Fruit fly (Drosophila melanogaster) whole organism, embryonic: ENCODE measurements around the gene CG31431.
A peak's percentile ranks its signal among the peaks of the same experiment; 100 is the strongest.

Experiments
- ATbp ChIP-seq: fragments of 200-800 bp; sonication (Bioruptor generic); optimal IDR thresholded peaks from 2 replicates; lab custom pipeline; 2017; ENCODE audit warnings: missing biosample characterization, mild to moderate bottlenecking, missing genetic modification characterization, missing genetic modification reagents
- Awh ChIP-seq: fragments of 200-800 bp; sonication (Bioruptor generic); IDR thresholded peaks from 2 replicates; pipeline ENCODE4, ENCODE4 v1.3.6; 2022; ENCODE audit warnings: missing biosample characterization, missing genetic modification characterization
- CG12391 ChIP-seq: fragments of 200-800 bp; sonication (Bioruptor generic); optimal IDR thresholded peaks from 3 replicates; lab custom pipeline; 2018; ENCODE audit warnings: missing biosample characterization, mild to moderate bottlenecking, missing genetic modification characterization, moderate library complexity
- CG13775 ChIP-seq: fragments of 200-800 bp; sonication (Bioruptor generic); optimal IDR thresholded peaks from 3 replicates; lab custom pipeline; 2017; ENCODE audit warnings: missing biosample characterization, mild to moderate bottlenecking, missing genetic modification characterization
- CG1603 ChIP-seq: fragments of 200-800 bp; sonication (Bioruptor generic); optimal IDR thresholded peaks from 2 replicates; lab custom pipeline; 2019; ENCODE audit warnings: missing biosample characterization, mild to moderate bottlenecking, missing genetic modification characterization, moderate library complexity
- CG17385 ChIP-seq: fragments of 200-800 bp; sonication (Bioruptor generic); optimal IDR thresholded peaks from 3 replicates; lab custom pipeline; 2018; ENCODE audit warnings: missing biosample characterization, mild to moderate bottlenecking, missing genetic modification characterization
- CG17612 ChIP-seq: fragments of 200-800 bp; sonication (Bioruptor generic); IDR thresholded peaks from 2 replicates; pipeline ENCODE4 v1.3.6; 2022; ENCODE audit warnings: missing biosample characterization, missing genetic modification characterization
- CG2120 ChIP-seq: fragments of 200-800 bp; sonication (Bioruptor generic); optimal IDR thresholded peaks from 3 replicates; lab custom pipeline; 2016; ENCODE audit warnings: missing biosample characterization, missing genetic modification characterization
- CG2875 ChIP-seq: fragments of 200-800 bp; sonication (Bioruptor generic); optimal IDR thresholded peaks from 2 replicates; lab custom pipeline; 2017; ENCODE audit warnings: missing biosample characterization, mild to moderate bottlenecking, missing genetic modification characterization, missing genetic modification reagents
- CG7963 ChIP-seq: fragments of 200-800 bp; sonication (Bioruptor generic); IDR thresholded peaks from 3 replicates; pipeline ENCODE4 v1.3.6; 2022; ENCODE audit warnings: missing biosample characterization, missing genetic modification characterization; ENCODE audit not compliant: partially characterized antibody
- CG7987 ChIP-seq: fragments of 200-800 bp; sonication (Bioruptor generic); optimal IDR thresholded peaks from 2 replicates; lab custom pipeline; 2018; ENCODE audit warnings: missing biosample characterization, mild to moderate bottlenecking, missing genetic modification characterization, moderate library complexity
- Deaf1 ChIP-seq: fragments of 200-800 bp; optimal IDR thresholded peaks from 3 replicates; lab custom pipeline; 2019; ENCODE audit warnings: missing biosample characterization, mild to moderate bottlenecking, missing genetic modification characterization, moderate library complexity
- Dfd ChIP-seq, 2 experiments: fragments of >200 bp; optimal IDR thresholded peaks; 2 replicates each; lab custom pipeline; 2017; ENCODE audit warnings: missing biosample characterization in 2 of 2, missing genetic modification characterization in 2 of 2
- ERR ChIP-seq: fragments of 200-800 bp; sonication (Bioruptor generic); optimal IDR thresholded peaks from 2 replicates; lab custom pipeline; 2016; ENCODE audit warnings: missing biosample characterization, missing genetic modification characterization
- Hmr ChIP-seq: fragments of 200-800 bp; sonication (Bioruptor generic); optimal IDR thresholded peaks from 3 replicates; lab custom pipeline; 2017; ENCODE audit warnings: mild to moderate bottlenecking, missing biosample characterization, missing genetic modification reagents, missing genetic modification characterization
- Hr78 ChIP-seq, 2 experiments: fragments of 200-800 bp in 1 of 2; fragments of >200 bp in 1 of 2; sonication (Bioruptor generic) in 1 of 2; optimal IDR thresholded peaks; 2 replicates each; lab custom pipeline; 2017 to 2019; ENCODE audit warnings: missing biosample characterization in 2 of 2, missing genetic modification characterization in 2 of 2, mild to moderate bottlenecking in 1 of 2, moderate library complexity in 1 of 2
- Hsf ChIP-seq: fragments of 200-800 bp; sonication (Bioruptor generic); optimal IDR thresholded peaks from 3 replicates; lab custom pipeline; 2016; ENCODE audit warnings: missing biosample characterization, missing genetic modification characterization
- NC2α ChIP-seq: fragments of 200-800 bp; sonication (Bioruptor generic); optimal IDR thresholded peaks from 2 replicates; lab custom pipeline; 2016; ENCODE audit warnings: missing biosample characterization, missing genetic modification characterization
- Opbp ChIP-seq: fragments of 200-800 bp; sonication (Bioruptor generic); IDR thresholded peaks from 3 replicates; pipeline ENCODE4 v1.3.6; 2022; ENCODE audit warnings: missing biosample characterization, missing genetic modification characterization; ENCODE audit not compliant: partially characterized antibody
- Ptx1 ChIP-seq: fragments of 200-800 bp; sonication (Bioruptor generic); IDR thresholded peaks from 2 replicates; pipeline ENCODE4 v1.3.6; 2022; ENCODE audit warnings: missing biosample characterization, missing genetic modification characterization
- Stat92E ChIP-seq, 3 experiments: fragments of >200 bp in 2 of 3; fragments of 200-800 bp in 1 of 3; sonication (Bioruptor generic) in 1 of 3; optimal IDR thresholded peaks; 2 replicates each; lab custom pipeline; 2017 to 2019; ENCODE audit warnings: missing biosample characterization in 3 of 3, missing genetic modification characterization in 3 of 3, mild to moderate bottlenecking in 1 of 3, moderate library complexity in 1 of 3
- cato ChIP-seq: fragments of 200-800 bp; sonication (Bioruptor generic); optimal IDR thresholded peaks from 2 replicates; lab custom pipeline; 2016; ENCODE audit warnings: missing biosample characterization, missing genetic modification characterization, borderline replicate concordance
- caup ChIP-seq: fragments of 200-800 bp; sonication (Bioruptor generic); optimal IDR thresholded peaks from 3 replicates; lab custom pipeline; 2017; ENCODE audit warnings: missing biosample characterization, mild to moderate bottlenecking, missing genetic modification characterization, moderate library complexity; ENCODE audit not compliant: severe bottlenecking
- cg ChIP-seq: fragments of 200-800 bp; sonication (Bioruptor generic); optimal IDR thresholded peaks from 3 replicates; lab custom pipeline; 2019; ENCODE audit warnings: missing biosample characterization, mild to moderate bottlenecking, missing genetic modification characterization, moderate library complexity
- corto ChIP-seq: fragments of 200-800 bp; sonication (Bioruptor generic); optimal IDR thresholded peaks from 2 replicates; lab custom pipeline; 2016; ENCODE audit warnings: missing biosample characterization, mild to moderate bottlenecking, missing genetic modification characterization, moderate library complexity
- cwo ChIP-seq: fragments of 200-800 bp; sonication (Bioruptor generic); optimal IDR thresholded peaks from 3 replicates; lab custom pipeline; 2017; ENCODE audit warnings: missing biosample characterization, missing genetic modification characterization, mild to moderate bottlenecking, moderate library complexity, missing genetic modification reagents
- ewg ChIP-seq: fragments of 200-800 bp; sonication (Bioruptor generic); optimal IDR thresholded peaks from 3 replicates; lab custom pipeline; 2017; ENCODE audit warnings: mild to moderate bottlenecking, missing biosample characterization, missing genetic modification reagents, missing genetic modification characterization
- fd64A ChIP-seq: fragments of 200-800 bp; sonication (Bioruptor generic); optimal IDR thresholded peaks from 3 replicates; lab custom pipeline; 2018; ENCODE audit warnings: missing biosample characterization, mild to moderate bottlenecking, missing genetic modification characterization
- grau ChIP-seq: fragments of 200-800 bp; optimal IDR thresholded peaks from 3 replicates; lab custom pipeline; 2019; ENCODE audit warnings: missing biosample characterization, mild to moderate bottlenecking, missing genetic modification characterization, moderate library complexity
- gro ChIP-seq: fragments of 200-800 bp; sonication (Bioruptor generic); optimal IDR thresholded peaks from 2 replicates; lab custom pipeline; 2016; ENCODE audit warnings: missing biosample characterization, missing genetic modification characterization
- hbn ChIP-seq: fragments of 200-800 bp; sonication (Bioruptor generic); IDR thresholded peaks from 2 replicates; pipeline ENCODE4 v1.3.6; 2022; ENCODE audit warnings: missing biosample characterization, missing genetic modification characterization; ENCODE audit not compliant: partially characterized antibody
- her ChIP-seq: fragments of 200-800 bp; sonication (Bioruptor generic); optimal IDR thresholded peaks from 2 replicates; lab custom pipeline; 2016; ENCODE audit warnings: missing biosample characterization, missing genetic modification characterization
- lbe ChIP-seq: fragments of 200-800 bp; sonication (Bioruptor generic); optimal IDR thresholded peaks from 2 replicates; lab custom pipeline; 2016; ENCODE audit warnings: missing biosample characterization, mild to moderate bottlenecking, missing genetic modification characterization
- lilli ChIP-seq: fragments of 200-800 bp; sonication (Bioruptor generic); optimal IDR thresholded peaks from 3 replicates; lab custom pipeline; 2016; ENCODE audit warnings: missing biosample characterization, missing genetic modification characterization
- mirr ChIP-seq: fragments of 200-800 bp; sonication (Bioruptor generic); optimal IDR thresholded peaks from 3 replicates; lab custom pipeline; 2018; ENCODE audit warnings: missing biosample characterization, mild to moderate bottlenecking, missing genetic modification characterization
- nom ChIP-seq: fragments of 200-800 bp; sonication (Bioruptor generic); optimal IDR thresholded peaks from 2 replicates; lab custom pipeline; 2017; ENCODE audit warnings: missing biosample characterization, missing genetic modification characterization, mild to moderate bottlenecking, moderate library complexity, missing genetic modification reagents
- otp ChIP-seq: fragments of 200-800 bp; sonication (Bioruptor generic); IDR thresholded peaks from 3 replicates; pipeline ENCODE4, ENCODE4 v1.3.6; 2022; ENCODE audit warnings: missing biosample characterization, missing genetic modification characterization
- pan ChIP-seq, 4 experiments: fragments of >200 bp in 3 of 4; fragments of 200-800 bp in 1 of 4; sonication (Bioruptor generic) in 1 of 4; optimal IDR thresholded peaks in 3 of 4; IDR thresholded peaks in 1 of 4; 2 replicates each; pipeline versions ENCODE4 v1.3.6 to Lab custom; 2017 to 2022; ENCODE audit warnings: missing biosample characterization in 2 of 4, missing genetic modification characterization in 2 of 4, mixed read lengths in 1 of 4
- pros ChIP-seq: fragments of 200-800 bp; sonication (Bioruptor generic); optimal IDR thresholded peaks from 3 replicates; lab custom pipeline; 2019; ENCODE audit warnings: missing biosample characterization, mild to moderate bottlenecking, missing genetic modification characterization, moderate library complexity
- row ChIP-seq: fragments of 200-800 bp; sonication (Bioruptor generic); IDR thresholded peaks from 3 replicates; pipeline ENCODE4 v1.3.6; 2022; ENCODE audit warnings: missing biosample characterization, missing genetic modification characterization
- scrt ChIP-seq: fragments of 200-800 bp; sonication (Bioruptor generic); optimal IDR thresholded peaks from 2 replicates; lab custom pipeline; 2018; ENCODE audit warnings: missing biosample characterization, mild to moderate bottlenecking, missing genetic modification characterization, moderate library complexity
- seq ChIP-seq: fragments of 200-800 bp; sonication (Bioruptor generic); IDR thresholded peaks from 2 replicates; pipeline ENCODE4 v1.3.6; 2022; ENCODE audit warnings: missing biosample characterization, missing genetic modification characterization
- twi ChIP-seq: fragments of 200-800 bp; optimal IDR thresholded peaks from 2 replicates; lab custom pipeline; 2019; ENCODE audit warnings: missing biosample characterization, mild to moderate bottlenecking, missing genetic modification characterization, moderate library complexity
- yki ChIP-seq: fragments of >200 bp; optimal IDR thresholded peaks from 3 replicates; lab custom pipeline; 2018
- zf30C ChIP-seq: fragments of 200-800 bp; sonication (Bioruptor generic); optimal IDR thresholded peaks from 3 replicates; lab custom pipeline; 2018; ENCODE audit warnings: missing biosample characterization, mild to moderate bottlenecking, missing genetic modification characterization

Gene CG31431

DNA sequence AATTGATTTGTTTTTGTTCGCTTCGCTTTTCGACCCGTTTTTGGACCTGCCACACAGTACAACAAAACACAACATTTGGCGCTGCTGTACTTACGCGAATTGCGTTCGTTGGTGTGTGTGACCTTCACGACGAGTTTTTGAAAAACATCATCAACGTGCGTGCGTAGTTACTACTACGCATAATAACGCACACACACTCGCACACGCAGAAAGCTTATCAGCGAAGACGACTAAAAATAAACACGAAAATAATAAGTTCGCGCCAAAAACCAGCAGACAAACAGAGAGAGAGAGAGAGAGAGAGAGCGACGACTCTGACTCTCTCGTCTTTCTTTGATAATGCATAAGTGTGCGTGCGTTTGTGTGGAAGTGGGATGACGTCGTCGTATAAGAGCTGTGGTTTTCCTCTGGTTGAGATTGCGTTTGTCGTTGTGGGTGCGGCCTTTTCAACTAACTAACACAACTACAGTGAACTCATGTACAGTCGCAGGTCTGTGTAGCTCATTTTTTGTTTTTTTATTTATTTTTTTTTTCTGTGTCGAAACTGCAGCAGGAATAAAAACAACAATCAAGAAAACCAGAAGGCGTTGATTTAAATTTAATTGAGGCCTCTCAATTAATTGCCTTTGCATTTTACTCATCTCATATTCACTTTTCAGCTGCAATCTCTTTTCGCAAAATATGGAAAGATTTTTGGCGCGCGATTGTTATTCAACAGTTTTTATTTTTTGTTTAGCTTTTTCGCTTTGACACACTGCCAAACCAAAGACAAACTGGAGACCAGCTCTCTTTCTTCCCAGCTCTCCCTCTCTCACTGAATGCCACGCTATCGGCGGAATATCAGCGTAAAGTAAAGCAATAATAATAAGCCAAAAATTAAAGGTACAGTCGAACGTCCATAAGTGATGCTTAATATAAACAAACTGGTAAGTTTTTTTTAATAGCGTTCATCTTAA lies 16.6 kb upstream of the CG31431 start (continued):
- peak; percentile 7 for TF ChIP-seq cwo (GFP tag; lab: Kevin White, UChicago)
- TF ChIP-seq seq (GFP tag; lab: Robert Waterston, UW): peak; percentile 30; the same call in 1 of the 2 replicates
- peak; percentile 70 for TF ChIP-seq yki
- TF ChIP-seq CG17612 (GFP tag; lab: Robert Waterston, UW): no peak
- peak; percentile 68 for TF ChIP-seq gro
- peak; percentile 89 for TF ChIP-seq nom (GFP tag; lab: Kevin White, UChicago)
- 0 out of 3 replicates have a peak, but pooled peaks have one; percentile 9 for TF ChIP-seq Opbp (GFP tag; lab: Robert Waterston, UW)
- peak; percentile 67 for TF ChIP-seq zf30C
- peak; percentile 19 for TF ChIP-seq scrt (GFP tag; lab: Kevin White, UChicago)
- TF ChIP-seq Stat92E (GFP tag; optimal IDR thresholded peaks at IDR 0.05; lab: Kevin White, UChicago): peak in 1 of 3 experiments; percentile 79
- TF ChIP-seq cg: peak; percentile 96
- TF ChIP-seq her: peak; percentile 23
- peak; percentile 1 for TF ChIP-seq CG13775 (GFP tag; lab: Kevin White, UChicago)
- 0 out of 2 replicates have a peak, but pooled peaks have one; percentile 30 for TF ChIP-seq Awh (GFP tag; lab: Robert Waterston, UW)
- TF ChIP-seq Deaf1 (tag; lab: Kevin White, UChicago): peak; percentile 55
- no peak for TF ChIP-seq fd64A (GFP tag; lab: Kevin White, UChicago)
- TF ChIP-seq CG1603: peak; percentile 0
- TF ChIP-seq lilli (GFP tag; lab: Kevin White, UChicago): no peak
- peak; percentile 78 for TF ChIP-seq corto (GFP tag; lab: Kevin White, UChicago)
- TF ChIP-seq CG17385 (GFP tag; lab: Kevin White, UChicago): peak; percentile 21
- TF ChIP-seq mirr (GFP tag; lab: Kevin White, UChicago): peak; percentile 89
- peak; percentile 28; the same call in 1 of the 2 replicates for TF ChIP-seq hbn (GFP tag; lab: Robert Waterston, UW)
- no peak for TF ChIP-seq pan (optimal IDR thresholded peaks at IDR 0.05; lab: Kevin White, UChicago)
- TF ChIP-seq pan (GFP tag; optimal IDR thresholded peaks at IDR 0.05 in 1 of 2, IDR thresholded peaks at IDR 0.05 in 1 of 2): peak in 1 of 2 experiments; percentile 23
- peak; percentile 50 for TF ChIP-seq ATbp
- TF ChIP-seq CG2120 (GFP tag; lab: Kevin White, UChicago): peak; percentile 18
- TF ChIP-seq NC2α: no peak
- peak; percentile 86 for TF ChIP-seq ERR (GFP tag; lab: Kevin White, UChicago)
- no peak for TF ChIP-seq cato (GFP tag; lab: Kevin White, UChicago)
- TF ChIP-seq Ptx1 (GFP tag; lab: Robert Waterston, UW): 0 out of 2 replicates have a peak, but pooled peaks have one; percentile 17
- TF ChIP-seq grau (tag; lab: Kevin White, UChicago): peak; percentile 79
- TF ChIP-seq Hr78 (GFP tag; optimal IDR thresholded peaks at IDR 0.05; lab: Kevin White, UChicago): peak in 1 of 2 experiments; percentile 54
- TF ChIP-seq otp: 0 out of 3 replicates have a peak, but pooled peaks have one; percentile 51
- TF ChIP-seq CG2875 (GFP tag; lab: Kevin White, UChicago): no peak
- TF ChIP-seq CG7963 (GFP tag; lab: Robert Waterston, UW): no peak
- no peak for TF ChIP-seq caup (GFP tag; lab: Kevin White, UChicago)
- TF ChIP-seq Dfd (GFP tag; optimal IDR thresholded peaks at IDR 0.05; lab: Kevin White, UChicago): no peak
- no peak for TF ChIP-seq twi
- no peak for TF ChIP-seq Hmr
- TF ChIP-seq CG7987 (GFP tag; lab: Kevin White, UChicago): peak; percentile 66
- TF ChIP-seq CG12391 (tag; lab: Kevin White, UChicago): peak; percentile 12
- peak; percentile 5 for TF ChIP-seq Hsf
- TF ChIP-seq lbe (GFP tag; lab: Kevin White, UChicago): peak; percentile 85
- TF ChIP-seq row (GFP tag; lab: Robert Waterston, UW): 0 out of 3 replicates have a peak, but pooled peaks have one; percentile 6
- peak; percentile 32 for TF ChIP-seq ewg (GFP tag; lab: Kevin White, UChicago)
- TF ChIP-seq pros (GFP tag; lab: Kevin White, UChicago): peak; percentile 78
